Worm (Caenorhabditis elegans): ENCODE data around the gene Y57G11C.30.

Gene Y57G11C.30

ce11 chrIV:14956693-14957281 is 18.1 kb downstream of the Y57G11C.30 start:
- TF ChIP-seq dpl-1 (GFP tag; optimal IDR thresholded peaks at IDR 0.05): peak in 1 of 3 experiments; percentile 25
- TF ChIP-seq efl-1 (optimal IDR thresholded peaks at IDR 0.05): peak; percentile 45 to 59
- peak; percentile 30 to 82 for TF ChIP-seq efl-1 (GFP tag; optimal IDR thresholded peaks at IDR 0.05 in 1 of 2)
- TF ChIP-seq lin-35 (GFP tag; optimal IDR thresholded peaks at IDR 0.05): peak in 1 of 2 experiments; percentile 4
- TF ChIP-seq dsc-1 (tag; optimal IDR thresholded peaks at IDR 0.05): no peak
- TF ChIP-seq nhr-20 (tag; optimal IDR thresholded peaks at IDR 0.05): no peak
- no peak for TF ChIP-seq F16B12.6 (tag; optimal IDR thresholded peaks at IDR 0.05)
- TF ChIP-seq ztf-11 (tag; optimal IDR thresholded peaks at IDR 0.05): no peak
- no peak for TF ChIP-seq hpl-2 (GFP tag; optimal IDR thresholded peaks at IDR 0.05)

- TF ChIP-seq dsc-1 (tag; optimal IDR thresholded peaks at IDR 0.05) (no peak), efl-1 (optimal IDR thresholded peaks at IDR 0.05) (no peak), efl-1 (GFP tag; optimal IDR thresholded peaks at IDR 0.05 in 1 of 2) (peak in 1 of 2 experiments; percentile 70), unc-98 (GFP tag; IDR thresholded peaks at IDR 0.05) (no peak), mef-2 (tag; optimal IDR thresholded peaks at IDR 0.05) (no peak)
Observed at ce11 chrIV:14958551-14958950, 19.9 kb downstream of the Y57G11C.30 start, which contains the start of gene Y41E3.1. Gene Y41E3.1 (minus strand): TSS chrIV:14958874.

- peak; percentile 51 for TF ChIP-seq lin-39 (tag; optimal IDR thresholded peaks at IDR 0.05)
- peak; percentile 47 for TF ChIP-seq dsc-1 (tag; optimal IDR thresholded peaks at IDR 0.05)
- peak; percentile 65 for TF ChIP-seq nhr-90 (tag; optimal IDR thresholded peaks at IDR 0.05; ENCODE audit: poor library complexity)
- TF ChIP-seq irx-1 (tag; optimal IDR thresholded peaks at IDR 0.05): peak; percentile 43
- peak; percentile 57 for TF ChIP-seq swsn-7 (tag; optimal IDR thresholded peaks at IDR 0.05)
- TF ChIP-seq mep-1 (tag; optimal IDR thresholded peaks at IDR 0.05): peak; percentile 73
- TF ChIP-seq C04F5.9 (tag; optimal IDR thresholded peaks at IDR 0.05): peak; percentile 29
- TF ChIP-seq nhr-19 (GFP tag; conservative IDR thresholded peaks at IDR 0.05): peak; percentile 51
- peak; percentile 66 for TF ChIP-seq fos-1 (tag; optimal IDR thresholded peaks at IDR 0.05)
- peak; percentile 79 for TF ChIP-seq nhr-71 (tag; optimal IDR thresholded peaks at IDR 0.05)
- peak; percentile 75 for TF ChIP-seq lin-13 (GFP tag; optimal IDR thresholded peaks at IDR 0.05)
- TF ChIP-seq ztf-4 (tag; optimal IDR thresholded peaks at IDR 0.05): no peak
- peak; percentile 81 to 93 for TF ChIP-seq lsy-2 (tag; optimal IDR thresholded peaks at IDR 0.05)
- no peak for TF ChIP-seq hpl-2 (GFP tag; optimal IDR thresholded peaks at IDR 0.05)
- TF ChIP-seq nhr-77 (tag; optimal IDR thresholded peaks at IDR 0.05): peak; percentile 24
- TF ChIP-seq ets-5 (GFP tag; IDR thresholded peaks at IDR 0.05): no peak
- TF ChIP-seq snu-23 (GFP tag; optimal IDR thresholded peaks at IDR 0.05): peak; percentile 85
- TF ChIP-seq blmp-1 (tag; optimal IDR thresholded peaks at IDR 0.05): peak; percentile 76
- TF ChIP-seq aha-1 (tag; optimal IDR thresholded peaks at IDR 0.05): no peak
- peak; percentile 81 for TF ChIP-seq tlp-1 (tag; optimal IDR thresholded peaks at IDR 0.05)
- peak; percentile 14 for TF ChIP-seq fkh-8 (tag; optimal IDR thresholded peaks at IDR 0.05)
- TF ChIP-seq nhr-85 (tag): peak; percentile 75
- TF ChIP-seq nhr-47 (tag; optimal IDR thresholded peaks at IDR 0.05): peak; percentile 83
- TF ChIP-seq vab-15 (tag; optimal IDR thresholded peaks at IDR 0.05): peak; percentile 34
- TF ChIP-seq pax-3 (tag; optimal IDR thresholded peaks at IDR 0.05): peak; percentile 37
- peak; percentile 86 for TF ChIP-seq unc-130 (tag; optimal IDR thresholded peaks at IDR 0.05)
- TF ChIP-seq skn-1 (tag; optimal IDR thresholded peaks at IDR 0.05): peak; percentile 72
- peak; percentile 58 for TF ChIP-seq isw-1 (GFP tag; IDR thresholded peaks at IDR 0.05)
- TF ChIP-seq unc-62 (GFP tag; optimal IDR thresholded peaks at IDR 0.05): no peak
- peak; percentile 70 for TF ChIP-seq nhr-237 (tag; optimal IDR thresholded peaks at IDR 0.05)
- no peak for TF ChIP-seq egl-27 (tag; optimal IDR thresholded peaks at IDR 0.05)
- peak; percentile 47 for TF ChIP-seq F16B12.6 (tag; optimal IDR thresholded peaks at IDR 0.05)
- TF ChIP-seq tbx-2 (tag; optimal IDR thresholded peaks at IDR 0.05): peak; percentile 53
- peak; percentile 83 for TF ChIP-seq lin-15B (tag; optimal IDR thresholded peaks at IDR 0.05)
- peak; percentile 99 for TF ChIP-seq elt-2 (tag; optimal IDR thresholded peaks at IDR 0.05)
- TF ChIP-seq efl-3 (GFP tag; optimal IDR thresholded peaks at IDR 0.05): no peak
- peak; percentile 59 for TF ChIP-seq jun-1 (tag; optimal IDR thresholded peaks at IDR 0.05)
- no peak for TF ChIP-seq alr-1 (tag; optimal IDR thresholded peaks at IDR 0.05; ENCODE audit: borderline replicate concordance)
- peak; percentile 86 to 97 for TF ChIP-seq efl-1 (optimal IDR thresholded peaks at IDR 0.05)
- peak; percentile 97 to 99 for TF ChIP-seq efl-1 (GFP tag; optimal IDR thresholded peaks at IDR 0.05 in 1 of 2)
- peak; percentile 48 for TF ChIP-seq snpc-4 (tag; optimal IDR thresholded peaks at IDR 0.05)
- peak; percentile 17 for TF ChIP-seq fkh-10 (GFP tag; optimal IDR thresholded peaks at IDR 0.05)
Observed at ce11 chrIV:14959375-14959774, 20.7 kb downstream of the Y57G11C.30 start.

All from whole organism, L1 larva.